Fruit fly (Drosophila melanogaster) whole organism, embryonic: Measurements from ENCODE around the gene CG8135.
A peak's percentile ranks its signal among the peaks of the same experiment; 100 is the strongest.

Experiments used
- Asciz ChIP-seq: fragments of 200-800 bp; sonication (Bioruptor generic); optimal IDR thresholded peaks from 2 replicates; lab custom pipeline; 2017; ENCODE audit warnings: missing biosample characterization, mild to moderate bottlenecking, missing genetic modification characterization, missing genetic modification reagents
- BEAF-32 ChIP-seq: fragments of 200-800 bp; sonication (Bioruptor generic); optimal IDR thresholded peaks from 3 replicates; lab custom pipeline; 2017; ENCODE audit warnings: missing biosample characterization, missing genetic modification characterization, mild to moderate bottlenecking, moderate library complexity, missing genetic modification reagents
- CG10654 ChIP-seq: fragments of 200-800 bp; sonication (Bioruptor generic); optimal IDR thresholded peaks from 2 replicates; lab custom pipeline; 2016; ENCODE audit warnings: missing biosample characterization, missing genetic modification characterization
- CG10959 ChIP-seq: fragments of 200-800 bp; sonication (Bioruptor generic); IDR thresholded peaks from 2 replicates; pipeline ENCODE4 v1.3.6; 2022; ENCODE audit warnings: missing biosample characterization, missing genetic modification characterization
- CG11695 ChIP-seq: fragments of 200-800 bp; sonication (Bioruptor generic); IDR thresholded peaks from 3 replicates; pipeline ENCODE4 v1.3.6; 2022; ENCODE audit warnings: missing biosample characterization, missing genetic modification characterization
- CG11723 ChIP-seq: fragments of 200-800 bp; sonication (Bioruptor generic); optimal IDR thresholded peaks from 2 replicates; lab custom pipeline; 2017; ENCODE audit warnings: missing biosample characterization, mild to moderate bottlenecking, missing genetic modification characterization
- CG13123 ChIP-seq: fragments of 200-800 bp; sonication (Bioruptor generic); optimal IDR thresholded peaks from 2 replicates; lab custom pipeline; 2016; ENCODE audit warnings: missing biosample characterization, missing genetic modification characterization
- CG15601 ChIP-seq: fragments of 200-800 bp; sonication (Bioruptor generic); optimal IDR thresholded peaks from 3 replicates; lab custom pipeline; 2019; ENCODE audit warnings: missing biosample characterization, mild to moderate bottlenecking, missing genetic modification characterization, moderate library complexity
- CG17328 ChIP-seq: fragments of 200-800 bp; sonication (Bioruptor generic); IDR thresholded peaks from 2 replicates; pipeline ENCODE4 v1.3.6; 2022; ENCODE audit warnings: missing biosample characterization, missing genetic modification characterization
- CG17359 ChIP-seq: fragments of 200-800 bp; sonication (Bioruptor generic); optimal IDR thresholded peaks from 3 replicates; lab custom pipeline; 2018; ENCODE audit warnings: missing biosample characterization, mild to moderate bottlenecking, missing genetic modification characterization, moderate library complexity
- CG18764 ChIP-seq: fragments of 200-800 bp; sonication (Bioruptor generic); optimal IDR thresholded peaks from 3 replicates; lab custom pipeline; 2016; ENCODE audit warnings: missing biosample characterization, missing genetic modification characterization
- CG3838 ChIP-seq: fragments of 200-800 bp; sonication (Bioruptor generic); optimal IDR thresholded peaks from 3 replicates; lab custom pipeline; 2016; ENCODE audit warnings: missing biosample characterization, missing genetic modification characterization
- CG3847 ChIP-seq: fragments of 200-800 bp; sonication (Bioruptor generic); IDR thresholded peaks from 2 replicates; pipeline ENCODE4 v1.3.6; 2022; ENCODE audit warnings: missing biosample characterization, missing genetic modification characterization
- CG4730 ChIP-seq: fragments of 200-800 bp; sonication (Bioruptor generic); IDR thresholded peaks from 2 replicates; pipeline ENCODE4 v1.3.6; 2022; ENCODE audit warnings: missing biosample characterization, missing genetic modification characterization
- CG5245 ChIP-seq: fragments of 200-800 bp; sonication (Bioruptor generic); optimal IDR thresholded peaks from 3 replicates; lab custom pipeline; 2016; ENCODE audit warnings: missing biosample characterization, missing genetic modification characterization
- CG6765 ChIP-seq: fragments of 200-800 bp; sonication (Bioruptor generic); optimal IDR thresholded peaks from 3 replicates; lab custom pipeline; 2017; ENCODE audit warnings: missing biosample characterization, mild to moderate bottlenecking, missing genetic modification characterization
- CG8924 ChIP-seq: fragments of 200-800 bp; optimal IDR thresholded peaks from 3 replicates; lab custom pipeline; 2019; ENCODE audit warnings: missing biosample characterization, mild to moderate bottlenecking, missing genetic modification characterization, moderate library complexity
- CG9932 ChIP-seq: fragments of 200-800 bp; sonication (Bioruptor generic); IDR thresholded peaks from 2 replicates; pipeline ENCODE4 v1.3.6; 2022; ENCODE audit warnings: missing biosample characterization, missing genetic modification characterization
- CHES-1-like ChIP-seq: fragments of 200-800 bp; sonication (Bioruptor generic); optimal IDR thresholded peaks from 2 replicates; lab custom pipeline; 2016; ENCODE audit warnings: missing biosample characterization, missing genetic modification characterization
- D ChIP-seq, 2 experiments: fragments of 200-800 bp in 1 of 2; fragments of >200 bp in 1 of 2; sonication (Bioruptor generic) in 1 of 2; optimal IDR thresholded peaks; 2 replicates in 1 of 2; 3 replicates in 1 of 2; lab custom pipeline; 2017; ENCODE audit warnings: mild to moderate bottlenecking in 1 of 2, missing biosample characterization in 1 of 2, missing genetic modification characterization in 1 of 2, missing genetic modification reagents in 1 of 2
- Dll ChIP-seq: fragments of 200-800 bp; sonication (Bioruptor generic); IDR thresholded peaks from 4 replicates; pipeline ENCODE4 v1.3.6; 2022; ENCODE audit warnings: missing biosample characterization, missing genetic modification characterization; ENCODE audit not compliant: partially characterized antibody
- Elba2 ChIP-seq: fragments of 200-800 bp; sonication (Bioruptor generic); optimal IDR thresholded peaks from 3 replicates; lab custom pipeline; 2016; ENCODE audit warnings: missing biosample characterization, missing genetic modification characterization
- Fer3 ChIP-seq: fragments of 200-800 bp; sonication (Bioruptor generic); optimal IDR thresholded peaks from 2 replicates; lab custom pipeline; 2018; ENCODE audit warnings: missing biosample characterization, mild to moderate bottlenecking, missing genetic modification characterization, moderate library complexity
- HLH4C ChIP-seq: fragments of 200-800 bp; sonication (Bioruptor generic); IDR thresholded peaks from 3 replicates; pipeline ENCODE4 v1.3.6; 2022; ENCODE audit warnings: missing biosample characterization, missing genetic modification characterization; ENCODE audit not compliant: partially characterized antibody
- Nf-YA ChIP-seq: fragments of 200-800 bp; sonication (Bioruptor generic); IDR thresholded peaks from 2 replicates; pipeline ENCODE4 v1.3.6; 2022; ENCODE audit warnings: missing biosample characterization, missing genetic modification characterization
- NfI ChIP-seq: fragments of 200-800 bp; sonication (Bioruptor generic); optimal IDR thresholded peaks from 3 replicates; lab custom pipeline; 2018; ENCODE audit warnings: missing biosample characterization, mild to moderate bottlenecking, missing genetic modification characterization, moderate library complexity
- PHDP ChIP-seq: fragments of 200-800 bp; sonication (Bioruptor generic); optimal IDR thresholded peaks from 3 replicates; lab custom pipeline; 2018; ENCODE audit warnings: missing biosample characterization, mild to moderate bottlenecking, missing genetic modification characterization, moderate library complexity
- ab ChIP-seq: fragments of 200-800 bp; sonication (Bioruptor generic); optimal IDR thresholded peaks from 2 replicates; lab custom pipeline; 2016; ENCODE audit warnings: missing biosample characterization, missing genetic modification characterization
- cas ChIP-seq: fragments of 200-800 bp; sonication (Bioruptor generic); IDR thresholded peaks from 2 replicates; pipeline ENCODE4 v1.3.6; 2022; ENCODE audit warnings: missing biosample characterization, missing genetic modification characterization
- ci ChIP-seq: fragments of 200-800 bp; sonication (Bioruptor generic); IDR thresholded peaks from 3 replicates; pipeline ENCODE4 v1.3.6; 2022; ENCODE audit warnings: missing biosample characterization, missing genetic modification characterization
- corto ChIP-seq: fragments of 200-800 bp; sonication (Bioruptor generic); optimal IDR thresholded peaks from 2 replicates; lab custom pipeline; 2016; ENCODE audit warnings: missing biosample characterization, mild to moderate bottlenecking, missing genetic modification characterization, moderate library complexity
- crc ChIP-seq: fragments of 200-800 bp; sonication (Bioruptor generic); optimal IDR thresholded peaks from 2 replicates; lab custom pipeline; 2016; ENCODE audit warnings: missing biosample characterization, missing genetic modification characterization
- croc ChIP-seq: fragments of 200-800 bp; sonication (Bioruptor generic); conservative IDR thresholded peaks from 3 replicates; pipeline ENCODE4 v1.3.6; 2022; ENCODE audit warnings: missing biosample characterization, missing genetic modification characterization
- crp ChIP-seq, 2 experiments: fragments of 200-800 bp; sonication (Bioruptor generic); optimal IDR thresholded peaks; 2 replicates in 1 of 2; 3 replicates in 1 of 2; lab custom pipeline; 2017; ENCODE audit warnings: missing biosample characterization in 2 of 2, missing genetic modification characterization in 2 of 2, mild to moderate bottlenecking in 1 of 2, moderate library complexity in 1 of 2
- danr ChIP-seq: fragments of 200-800 bp; sonication (Bioruptor generic); IDR thresholded peaks from 2 replicates; pipeline ENCODE4 v1.3.6; 2022; ENCODE audit warnings: missing biosample characterization, missing genetic modification characterization
- emc ChIP-seq: fragments of 200-800 bp; sonication (Bioruptor generic); optimal IDR thresholded peaks from 2 replicates; lab custom pipeline; 2016; ENCODE audit warnings: missing biosample characterization, missing genetic modification characterization
- gcm2 ChIP-seq: fragments of 200-800 bp; sonication (Bioruptor generic); optimal IDR thresholded peaks from 2 replicates; lab custom pipeline; 2016; ENCODE audit warnings: missing biosample characterization, missing genetic modification characterization
- grau ChIP-seq: fragments of 200-800 bp; optimal IDR thresholded peaks from 3 replicates; lab custom pipeline; 2019; ENCODE audit warnings: missing biosample characterization, mild to moderate bottlenecking, missing genetic modification characterization, moderate library complexity
- grn ChIP-seq: fragments of 200-800 bp; sonication (Bioruptor generic); optimal IDR thresholded peaks from 3 replicates; lab custom pipeline; 2017; ENCODE audit warnings: missing biosample characterization, missing genetic modification characterization
- lola ChIP-seq, 3 experiments: fragments of >200 bp in 2 of 3; fragments of 200-800 bp in 1 of 3; sonication (Bioruptor generic) in 1 of 3; optimal IDR thresholded peaks; 2 replicates each; lab custom pipeline; 2017 to 2019; ENCODE audit warnings: missing biosample characterization in 3 of 3, missing genetic modification characterization in 3 of 3, mild to moderate bottlenecking in 1 of 3, moderate library complexity in 1 of 3
- org-1 ChIP-seq: fragments of 200-800 bp; sonication (Bioruptor generic); optimal IDR thresholded peaks from 2 replicates; lab custom pipeline; 2017; ENCODE audit warnings: missing biosample characterization, missing genetic modification characterization
- p53 ChIP-seq: fragments of 200-800 bp; sonication (Bioruptor generic); optimal IDR thresholded peaks from 2 replicates; lab custom pipeline; 2016; ENCODE audit warnings: missing biosample characterization, missing genetic modification characterization
- phol ChIP-seq: fragments of 200-800 bp; sonication (Bioruptor generic); optimal IDR thresholded peaks from 3 replicates; lab custom pipeline; 2018; ENCODE audit warnings: missing biosample characterization, mild to moderate bottlenecking, missing genetic modification characterization, moderate library complexity
- pum ChIP-seq: fragments of 200-800 bp; sonication (Bioruptor generic); optimal IDR thresholded peaks from 2 replicates; lab custom pipeline; 2016; ENCODE audit warnings: missing biosample characterization, missing genetic modification characterization
- rib ChIP-seq: fragments of 200-800 bp; sonication (Bioruptor generic); IDR thresholded peaks from 2 replicates; pipeline ENCODE4 v1.3.6; 2022; ENCODE audit warnings: missing biosample characterization, missing genetic modification characterization
- row ChIP-seq: fragments of 200-800 bp; sonication (Bioruptor generic); IDR thresholded peaks from 3 replicates; pipeline ENCODE4 v1.3.6; 2022; ENCODE audit warnings: missing biosample characterization, missing genetic modification characterization
- sd ChIP-seq: fragments of 200-800 bp; sonication (Bioruptor generic); optimal IDR thresholded peaks from 3 replicates; lab custom pipeline; 2018; ENCODE audit warnings: missing biosample characterization, mild to moderate bottlenecking, missing genetic modification characterization, moderate library complexity
- shn ChIP-seq: fragments of 200-800 bp; sonication (Bioruptor generic); optimal IDR thresholded peaks from 3 replicates; lab custom pipeline; 2016; ENCODE audit warnings: missing biosample characterization, missing genetic modification characterization
- ssp ChIP-seq: fragments of 200-800 bp; sonication (Bioruptor generic); IDR thresholded peaks from 2 replicates; pipeline ENCODE4 v1.3.6; 2022; ENCODE audit warnings: missing biosample characterization, missing genetic modification characterization
- zf30C ChIP-seq: fragments of 200-800 bp; sonication (Bioruptor generic); optimal IDR thresholded peaks from 3 replicates; lab custom pipeline; 2018; ENCODE audit warnings: missing biosample characterization, mild to moderate bottlenecking, missing genetic modification characterization

Gene CG8135

dm6 chr3R:9399951-9400392 is 4.2 kb upstream of the CG8135 start, which contains the start of gene CG34117 (continued):
- TF ChIP-seq CG17359 (tag; lab: Kevin White, UChicago) (peak; percentile 86), CG15601 (tag; lab: Kevin White, UChicago) (peak; percentile 71), CG3847 (peak; percentile 81), emc (no peak), sd (tag; lab: Kevin White, UChicago) (peak; percentile 89), ssp (GFP tag; lab: Robert Waterston, UW) (peak; percentile 71), corto (GFP tag; lab: Kevin White, UChicago) (no peak), BEAF-32 (GFP tag; lab: Kevin White, UChicago) (peak; percentile 16), CG18764 (GFP tag; lab: Kevin White, UChicago) (peak; percentile 67), CG9932 (GFP tag; lab: Robert Waterston, UW) (peak; percentile 95), CG6765 (peak; percentile 53), Dll (GFP tag; lab: Robert Waterston, UW) (no peak), CG13123 (GFP tag; lab: Kevin White, UChicago) (peak; percentile 69), cas (GFP tag; lab: Robert Waterston, UW) (0 out of 2 replicates have a peak, but pooled peaks have one; percentile 18), zf30C (GFP tag; lab: Kevin White, UChicago) (peak; percentile 2), Asciz (GFP tag; lab: Kevin White, UChicago) (peak; percentile 39), CG4730 (GFP tag; lab: Robert Waterston, UW) (peak; percentile 71; the same call in 1 of the 2 replicates), CG11723 (GFP tag; lab: Kevin White, UChicago) (peak; percentile 32), Nf-YA (GFP tag; lab: Robert Waterston, UW) (peak; percentile 27; the same call in 1 of the 2 replicates), grn (no peak), CHES-1-like (peak; percentile 12), ab (GFP tag; lab: Kevin White, UChicago) (peak; percentile 16), CG17328 (GFP tag; lab: Robert Waterston, UW) (peak; percentile 88), Fer3 (tag; lab: Kevin White, UChicago) (peak; percentile 86), D (optimal IDR thresholded peaks at IDR 0.05; lab: Kevin White, UChicago) (no peak), D (GFP tag; optimal IDR thresholded peaks at IDR 0.05; lab: Kevin White, UChicago) (peak; percentile 55), CG3838 (no peak), NfI (GFP tag; lab: Kevin White, UChicago) (peak; percentile 78), CG10959 (peak; percentile 69), phol (tag; lab: Kevin White, UChicago) (peak; percentile 75), croc (GFP tag; lab: Robert Waterston, UW) (peak; percentile 37), crp (GFP tag; optimal IDR thresholded peaks at IDR 0.05; lab: Kevin White, UChicago) (peak; percentile 86 to 95), p53 (GFP tag; lab: Kevin White, UChicago) (no peak), Elba2 (GFP tag; lab: Kevin White, UChicago) (peak; percentile 98), pum (GFP tag; lab: Kevin White, UChicago) (peak; percentile 56), lola (GFP tag; optimal IDR thresholded peaks at IDR 0.05; lab: Kevin White, UChicago) (peak in 1 of 3 experiments; percentile 67), PHDP (tag; lab: Kevin White, UChicago) (peak; percentile 85), CG10654 (GFP tag; lab: Kevin White, UChicago) (peak; percentile 76), org-1 (GFP tag; lab: Kevin White, UChicago) (peak; percentile 25), danr (GFP tag; lab: Robert Waterston, UW) (0 out of 2 replicates have a peak, but pooled peaks have one; percentile 31), HLH4C (GFP tag; lab: Robert Waterston, UW) (no peak), CG8924 (peak; percentile 88), grau (tag; lab: Kevin White, UChicago) (peak; percentile 100), rib (GFP tag; lab: Robert Waterston, UW) (0 out of 2 replicates have a peak, but pooled peaks have one; percentile 52), ci (GFP tag; lab: Robert Waterston, UW) (peak; percentile 84), CG5245 (GFP tag; lab: Kevin White, UChicago) (peak; percentile 64), shn (GFP tag; lab: Kevin White, UChicago) (peak; percentile 0), crc (GFP tag; lab: Kevin White, UChicago) (peak; percentile 21), row (GFP tag; lab: Robert Waterston, UW) (peak; percentile 95), CG11695 (peak; percentile 80; the same call in 2 of the 3 replicates), gcm2 (GFP tag; lab: Kevin White, UChicago) (no peak)
